Fruit fly (Drosophila melanogaster): ENCODE measurements around the gene smg.

dm6 chr3L:8956669-8957068 lies 41.1 kb downstream of the smg start, which contains the start of gene mRpL12:
- TF ChIP-seq CG8478 (optimal IDR thresholded peaks at IDR 0.05), result no peak
- no peak for TF ChIP-seq CTCF (optimal IDR thresholded peaks at IDR 0.05)
